Fruit fly (Drosophila melanogaster): ENCODE data around the gene CG12121.

The CG12121 gene

dm6 chrX:9255964-9256520, 23.9 kb upstream of the CG12121 start, which contains the start of gene ric8a (continued):
- peak; percentile 7 for TF ChIP-seq woc (GFP tag; optimal IDR thresholded peaks at IDR 0.05)
- TF ChIP-seq Myc (optimal IDR thresholded peaks at IDR 0.05): no peak
- TF ChIP-seq Sp1 (GFP tag; optimal IDR thresholded peaks at IDR 0.05): no peak
- TF ChIP-seq Hnf4 (GFP tag; optimal IDR thresholded peaks at IDR 0.05): no peak

- TF ChIP-seq fru (GFP tag; optimal IDR thresholded peaks at IDR 0.05): no peak
- no peak for TF ChIP-seq Mio (GFP tag; optimal IDR thresholded peaks at IDR 0.05)
These were observed 22.8 kb upstream of the CG12121 start for dm6 chrX:9255021-9255420.

dm6 chrX:9252051-9252708, 20.0 kb upstream of the CG12121 start:
- TF ChIP-seq ey (GFP tag; optimal IDR thresholded peaks at IDR 0.05) (no peak), woc (GFP tag; optimal IDR thresholded peaks at IDR 0.05) (peak; percentile 7), HLH106 (tag; optimal IDR thresholded peaks at IDR 0.05) (peak; percentile 5), lola (GFP tag; optimal IDR thresholded peaks at IDR 0.05) (no peak), Abd-B (GFP tag; optimal IDR thresholded peaks at IDR 0.05) (no peak), Rel (GFP tag; optimal IDR thresholded peaks at IDR 0.05) (no peak), Rel (tag; optimal IDR thresholded peaks at IDR 0.05) (peak; percentile 6)

- TF ChIP-seq Sp1 (GFP tag; optimal IDR thresholded peaks at IDR 0.05) (peak; percentile 56), woc (GFP tag; optimal IDR thresholded peaks at IDR 0.05) (peak; percentile 62), Hnf4 (GFP tag; optimal IDR thresholded peaks at IDR 0.05) (peak; percentile 72), Rel (GFP tag; optimal IDR thresholded peaks at IDR 0.05) (no peak), Rel (tag; optimal IDR thresholded peaks at IDR 0.05) (peak; percentile 39), Hr83 (GFP tag; optimal IDR thresholded peaks at IDR 0.05; ENCODE audit: poor library complexity, severe bottlenecking) (peak; percentile 24), Mio (GFP tag; optimal IDR thresholded peaks at IDR 0.05) (no peak), ey (GFP tag; optimal IDR thresholded peaks at IDR 0.05) (peak; percentile 66), fru (GFP tag; optimal IDR thresholded peaks at IDR 0.05) (peak; percentile 53), h (GFP tag; optimal IDR thresholded peaks at IDR 0.05) (peak; percentile 58), foxo (GFP tag; optimal IDR thresholded peaks at IDR 0.05) (peak in 1 of 2 experiments; percentile 70), Dfd (GFP tag; optimal IDR thresholded peaks at IDR 0.05) (no peak), CG32264 (GFP tag; optimal IDR thresholded peaks at IDR 0.05) (no peak), dl (GFP tag; optimal IDR thresholded peaks at IDR 0.05; ENCODE audit: insufficient read depth in 1 of 2, partially characterized antibody in 2 of 2) (no peak), HLH106 (tag; optimal IDR thresholded peaks at IDR 0.05) (peak; percentile 61), Jra (GFP tag; optimal IDR thresholded peaks at IDR 0.05) (peak; percentile 50), psq (GFP tag; optimal IDR thresholded peaks at IDR 0.05) (peak; percentile 25), OdsH (GFP tag; optimal IDR thresholded peaks at IDR 0.05) (peak; percentile 49), br (GFP tag; optimal IDR thresholded peaks at IDR 0.05) (peak; percentile 55), rgr (GFP tag; optimal IDR thresholded peaks at IDR 0.05) (peak; percentile 66), Vsx2 (GFP tag; optimal IDR thresholded peaks at IDR 0.05; ENCODE audit: partially characterized antibody) (no peak), CG9705 (GFP tag; optimal IDR thresholded peaks at IDR 0.05) (peak; percentile 43)
These were observed 19.2 kb upstream of the CG12121 start for dm6 chrX:9251212-9251877.

dm6 chrX:9250161-9250831, 18.1 kb upstream of the CG12121 start, which contains the start of gene CG17754:
Gene CG17754 (plus strand): TSS chrX:9250420.
- TF ChIP-seq rgr (GFP tag; optimal IDR thresholded peaks at IDR 0.05) (peak; percentile 11), OdsH (GFP tag; optimal IDR thresholded peaks at IDR 0.05) (no peak), Hr78 (GFP tag; optimal IDR thresholded peaks at IDR 0.05) (no peak), dmrt93B (GFP tag; optimal IDR thresholded peaks at IDR 0.05) (no peak), Sp1 (GFP tag; optimal IDR thresholded peaks at IDR 0.05) (peak; percentile 14), Dfd (GFP tag; optimal IDR thresholded peaks at IDR 0.05) (no peak), fru (GFP tag; optimal IDR thresholded peaks at IDR 0.05) (peak; percentile 7), CG32264 (GFP tag; optimal IDR thresholded peaks at IDR 0.05) (no peak), woc (GFP tag; optimal IDR thresholded peaks at IDR 0.05) (peak; percentile 6), Jra (GFP tag; optimal IDR thresholded peaks at IDR 0.05) (no peak), Rel (GFP tag; optimal IDR thresholded peaks at IDR 0.05) (no peak), Rel (tag; optimal IDR thresholded peaks at IDR 0.05) (peak; percentile 100), Dif (GFP tag; optimal IDR thresholded peaks at IDR 0.05; ENCODE audit: partially characterized antibody) (no peak)
